Fruit fly (Drosophila melanogaster) whole organism, embryonic: ENCODE data around the gene CG6149.

Experiments
- ATbp ChIP-seq: fragments of 200-800 bp; sonication (Bioruptor generic); optimal IDR thresholded peaks from 2 replicates; lab custom pipeline; 2017; ENCODE audit warnings: missing biosample characterization, mild to moderate bottlenecking, missing genetic modification characterization, missing genetic modification reagents
- Ada2b ChIP-seq: fragments of 200-800 bp; sonication (Bioruptor generic); IDR thresholded peaks from 2 replicates; pipeline ENCODE4 v1.3.6; 2022; ENCODE audit warnings: missing biosample characterization, missing genetic modification characterization
- CG10321 ChIP-seq: fragments of 200-800 bp; sonication (Bioruptor generic); IDR thresholded peaks from 2 replicates; pipeline ENCODE4 v1.3.6; 2022; ENCODE audit warnings: missing biosample characterization, missing genetic modification characterization
- CG10366 ChIP-seq: fragments of 200-800 bp; sonication (Bioruptor generic); IDR thresholded peaks from 2 replicates; pipeline ENCODE4 v1.3.6; 2022; ENCODE audit warnings: missing biosample characterization, missing genetic modification characterization
- CG10543 ChIP-seq: fragments of 200-800 bp; sonication (Bioruptor generic); optimal IDR thresholded peaks from 3 replicates; lab custom pipeline; 2017; ENCODE audit warnings: missing biosample characterization, mild to moderate bottlenecking, missing genetic modification characterization, moderate library complexity
- CG10654 ChIP-seq: fragments of 200-800 bp; sonication (Bioruptor generic); optimal IDR thresholded peaks from 2 replicates; lab custom pipeline; 2016; ENCODE audit warnings: missing biosample characterization, missing genetic modification characterization
- CG11723 ChIP-seq: fragments of 200-800 bp; sonication (Bioruptor generic); optimal IDR thresholded peaks from 2 replicates; lab custom pipeline; 2017; ENCODE audit warnings: missing biosample characterization, mild to moderate bottlenecking, missing genetic modification characterization
- CG1233 ChIP-seq: fragments of 200-800 bp; sonication (Bioruptor generic); optimal IDR thresholded peaks from 4 replicates; lab custom pipeline; 2018; ENCODE audit warnings: missing biosample characterization, mild to moderate bottlenecking, missing genetic modification characterization
- CG13287 ChIP-seq: fragments of 200-800 bp; sonication (Bioruptor generic); IDR thresholded peaks from 2 replicates; pipeline ENCODE4 v1.3.6; 2022; ENCODE audit warnings: missing biosample characterization, missing genetic modification characterization; ENCODE audit not compliant: partially characterized antibody
- CG15479 ChIP-seq: fragments of 200-800 bp; sonication (Bioruptor generic); optimal IDR thresholded peaks from 3 replicates; lab custom pipeline; 2019; ENCODE audit warnings: missing biosample characterization, mild to moderate bottlenecking, missing genetic modification characterization, moderate library complexity
- CG1602 ChIP-seq: fragments of 200-800 bp; sonication (Bioruptor generic); optimal IDR thresholded peaks from 3 replicates; lab custom pipeline; 2016; ENCODE audit warnings: missing biosample characterization, missing genetic modification characterization
- CG31365 ChIP-seq: fragments of 200-800 bp; sonication (Bioruptor generic); optimal IDR thresholded peaks from 2 replicates; lab custom pipeline; 2018; ENCODE audit warnings: missing biosample characterization, mild to moderate bottlenecking, missing genetic modification characterization
- CG3847 ChIP-seq: fragments of 200-800 bp; sonication (Bioruptor generic); IDR thresholded peaks from 2 replicates; pipeline ENCODE4 v1.3.6; 2022; ENCODE audit warnings: missing biosample characterization, missing genetic modification characterization
- CG6683 ChIP-seq: fragments of 200-800 bp; sonication (Bioruptor generic); optimal IDR thresholded peaks from 2 replicates; lab custom pipeline; 2017; ENCODE audit warnings: missing biosample characterization, mild to moderate bottlenecking, missing genetic modification characterization, missing genetic modification reagents
- CG6689 ChIP-seq: fragments of 200-800 bp; sonication (Bioruptor generic); IDR thresholded peaks from 2 replicates; pipeline ENCODE4 v1.3.6; 2022; ENCODE audit warnings: missing biosample characterization, missing genetic modification characterization
- CG7928 ChIP-seq: fragments of 200-800 bp; sonication (Bioruptor generic); optimal IDR thresholded peaks from 2 replicates; lab custom pipeline; 2017; ENCODE audit warnings: missing biosample characterization, mild to moderate bottlenecking, missing genetic modification characterization
- CG8281 ChIP-seq: fragments of 200-800 bp; sonication (Bioruptor generic); optimal IDR thresholded peaks from 2 replicates; lab custom pipeline; 2018; ENCODE audit warnings: missing biosample characterization, mild to moderate bottlenecking, missing genetic modification characterization, moderate library complexity
- CG8765 ChIP-seq: fragments of 200-800 bp; sonication (Bioruptor generic); IDR thresholded peaks from 2 replicates; pipeline ENCODE4 v1.3.6; 2022; ENCODE audit warnings: missing biosample characterization, missing genetic modification characterization
- CG9215 ChIP-seq: fragments of 200-800 bp; sonication (Bioruptor generic); IDR thresholded peaks from 2 replicates; pipeline ENCODE4 v1.3.6; 2022; ENCODE audit warnings: missing biosample characterization, missing genetic modification characterization
- Camta ChIP-seq: fragments of 200-800 bp; sonication (Bioruptor generic); optimal IDR thresholded peaks from 2 replicates; lab custom pipeline; 2016; ENCODE audit warnings: missing biosample characterization, missing genetic modification characterization
- D ChIP-seq, 2 experiments: fragments of 200-800 bp in 1 of 2; fragments of >200 bp in 1 of 2; sonication (Bioruptor generic) in 1 of 2; optimal IDR thresholded peaks; 2 replicates in 1 of 2; 3 replicates in 1 of 2; lab custom pipeline; 2017; ENCODE audit warnings: mild to moderate bottlenecking in 1 of 2, missing biosample characterization in 1 of 2, missing genetic modification characterization in 1 of 2, missing genetic modification reagents in 1 of 2
- D19B ChIP-seq: fragments of 200-800 bp; sonication (Bioruptor generic); optimal IDR thresholded peaks from 2 replicates; lab custom pipeline; 2017; ENCODE audit warnings: missing biosample characterization, mild to moderate bottlenecking, missing genetic modification characterization
- Dip3 ChIP-seq: fragments of 200-800 bp; sonication (Bioruptor generic); optimal IDR thresholded peaks from 3 replicates; lab custom pipeline; 2016; ENCODE audit warnings: missing biosample characterization, missing genetic modification characterization
- Hey ChIP-seq: fragments of 200-800 bp; sonication (Bioruptor generic); optimal IDR thresholded peaks from 3 replicates; lab custom pipeline; 2018; ENCODE audit warnings: missing biosample characterization, mild to moderate bottlenecking, missing genetic modification characterization
- Kr ChIP-seq: fragments of 200-800 bp; sonication (Bioruptor generic); optimal IDR thresholded peaks from 2 replicates; lab custom pipeline; 2017; ENCODE audit warnings: missing biosample characterization, mild to moderate bottlenecking, missing genetic modification characterization
- NC2α ChIP-seq: fragments of 200-800 bp; sonication (Bioruptor generic); optimal IDR thresholded peaks from 2 replicates; lab custom pipeline; 2016; ENCODE audit warnings: missing biosample characterization, missing genetic modification characterization
- NC2β ChIP-seq: fragments of 200-800 bp; sonication (Bioruptor generic); optimal IDR thresholded peaks from 2 replicates; lab custom pipeline; 2016; ENCODE audit warnings: missing biosample characterization, missing genetic modification characterization
- Nf-YA ChIP-seq: fragments of 200-800 bp; sonication (Bioruptor generic); IDR thresholded peaks from 2 replicates; pipeline ENCODE4 v1.3.6; 2022; ENCODE audit warnings: missing biosample characterization, missing genetic modification characterization
- Opbp ChIP-seq: fragments of 200-800 bp; sonication (Bioruptor generic); IDR thresholded peaks from 3 replicates; pipeline ENCODE4 v1.3.6; 2022; ENCODE audit warnings: missing biosample characterization, missing genetic modification characterization; ENCODE audit not compliant: partially characterized antibody
- Optix ChIP-seq: fragments of 200-800 bp; sonication (Bioruptor generic); IDR thresholded peaks from 3 replicates; pipeline ENCODE4 v1.3.6; 2022; ENCODE audit warnings: missing biosample characterization, missing genetic modification characterization
- Poxn ChIP-seq: fragments of 200-800 bp; sonication (Bioruptor generic); IDR thresholded peaks from 2 replicates; pipeline ENCODE4 v1.3.6; 2022; ENCODE audit warnings: missing biosample characterization, missing genetic modification characterization
- bsh ChIP-seq, 2 experiments: fragments of 200-800 bp; sonication (Bioruptor generic); optimal IDR thresholded peaks; 2 replicates each; lab custom pipeline; 2017 to 2018; ENCODE audit warnings: mild to moderate bottlenecking in 2 of 2, missing biosample characterization in 2 of 2, missing genetic modification characterization in 2 of 2, moderate library complexity in 1 of 2
- chif ChIP-seq, 2 experiments: fragments of 200-800 bp; sonication (Bioruptor generic); optimal IDR thresholded peaks; 3 replicates each; lab custom pipeline; 2016; ENCODE audit warnings: missing biosample characterization in 2 of 2, missing genetic modification characterization in 2 of 2
- crol ChIP-seq: fragments of 200-800 bp; sonication (Bioruptor generic); IDR thresholded peaks from 2 replicates; pipeline ENCODE4 v1.3.6; 2022; ENCODE audit warnings: missing biosample characterization, missing genetic modification characterization
- esg ChIP-seq: fragments of 200-800 bp; sonication (Bioruptor generic); conservative IDR thresholded peaks from 2 replicates; pipeline ENCODE4 v1.3.6; 2022; ENCODE audit warnings: missing biosample characterization, missing genetic modification characterization
- fru ChIP-seq: fragments of >200 bp; optimal IDR thresholded peaks from 2 replicates; lab custom pipeline; 2017
- fu2 ChIP-seq: fragments of 200-800 bp; sonication (Bioruptor generic); optimal IDR thresholded peaks from 2 replicates; lab custom pipeline; 2016; ENCODE audit warnings: missing biosample characterization, missing genetic modification characterization
- grn ChIP-seq: fragments of 200-800 bp; sonication (Bioruptor generic); optimal IDR thresholded peaks from 3 replicates; lab custom pipeline; 2017; ENCODE audit warnings: missing biosample characterization, missing genetic modification characterization
- hb ChIP-seq: fragments of 200-800 bp; sonication (Bioruptor generic); IDR thresholded peaks from 3 replicates; pipeline ENCODE4 v1.3.6; 2022; ENCODE audit warnings: missing biosample characterization, missing genetic modification characterization; ENCODE audit not compliant: partially characterized antibody
- hbn ChIP-seq: fragments of 200-800 bp; sonication (Bioruptor generic); IDR thresholded peaks from 2 replicates; pipeline ENCODE4 v1.3.6; 2022; ENCODE audit warnings: missing biosample characterization, missing genetic modification characterization; ENCODE audit not compliant: partially characterized antibody
- inv ChIP-seq: fragments of 200-800 bp; sonication (Bioruptor generic); IDR thresholded peaks from 2 replicates; pipeline ENCODE4 v1.3.6; 2022; ENCODE audit warnings: missing biosample characterization, missing genetic modification characterization; ENCODE audit not compliant: partially characterized antibody
- lov ChIP-seq, 2 experiments: fragments of 200-800 bp in 1 of 2; fragments of >200 bp in 1 of 2; sonication (Bioruptor generic) in 1 of 2; IDR thresholded peaks in 1 of 2; optimal IDR thresholded peaks in 1 of 2; 2 replicates in 1 of 2; 3 replicates in 1 of 2; pipeline versions ENCODE4 v1.3.6 to Lab custom; 2017 to 2022; ENCODE audit warnings: missing biosample characterization in 1 of 2, missing genetic modification characterization in 1 of 2
- luna ChIP-seq: fragments of 200-800 bp; sonication (Bioruptor generic); optimal IDR thresholded peaks from 2 replicates; lab custom pipeline; 2016; ENCODE audit warnings: missing biosample characterization, missing genetic modification characterization
- nerfin-2 ChIP-seq: fragments of 200-800 bp; sonication (Bioruptor generic); IDR thresholded peaks from 2 replicates; pipeline ENCODE4 v1.3.6; 2022; ENCODE audit warnings: missing biosample characterization, missing genetic modification characterization; ENCODE audit not compliant: partially characterized antibody
- odd ChIP-seq: fragments of 200-800 bp; sonication (Bioruptor generic); optimal IDR thresholded peaks from 2 replicates; lab custom pipeline; 2017; ENCODE audit warnings: missing biosample characterization, mild to moderate bottlenecking, missing genetic modification characterization
- pnt ChIP-seq: fragments of 200-800 bp; sonication (Bioruptor generic); optimal IDR thresholded peaks from 3 replicates; lab custom pipeline; 2016; ENCODE audit warnings: missing biosample characterization, missing genetic modification characterization
- repo ChIP-seq: fragments of 200-800 bp; sonication (Bioruptor generic); optimal IDR thresholded peaks from 2 replicates; lab custom pipeline; 2016; ENCODE audit warnings: missing biosample characterization, missing genetic modification characterization
- sima ChIP-seq: fragments of 200-800 bp; sonication (Bioruptor generic); optimal IDR thresholded peaks from 2 replicates; lab custom pipeline; 2016; ENCODE audit warnings: missing biosample characterization, missing genetic modification characterization
- sqz ChIP-seq: fragments of 200-800 bp; sonication (Bioruptor generic); optimal IDR thresholded peaks from 3 replicates; lab custom pipeline; 2018; ENCODE audit warnings: missing biosample characterization, mild to moderate bottlenecking, missing genetic modification characterization
- sug ChIP-seq: fragments of 200-800 bp; optimal IDR thresholded peaks from 2 replicates; lab custom pipeline; 2019; ENCODE audit warnings: missing biosample characterization, mild to moderate bottlenecking, missing genetic modification characterization, moderate library complexity

Gene CG6149

DNA sequence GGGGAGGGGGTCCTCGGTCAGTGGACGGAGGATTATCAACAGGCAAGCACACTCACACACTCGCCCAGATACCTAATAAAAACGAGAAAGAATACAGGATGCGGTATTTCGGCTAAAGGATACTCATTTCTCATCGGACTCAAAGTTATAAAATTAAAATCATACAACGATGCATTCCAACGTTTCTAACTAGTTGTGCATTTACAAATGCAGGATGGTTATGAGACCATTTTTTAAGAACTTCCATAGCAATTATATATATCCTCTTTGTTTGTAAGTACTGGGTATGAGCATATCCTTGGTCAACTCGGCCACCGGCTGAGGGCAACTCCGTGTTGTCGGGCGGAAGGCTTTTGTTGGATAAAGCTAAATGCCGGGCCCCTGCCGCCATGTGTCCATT, 33.0 kb downstream of the CG6149 start (continued):
- TF ChIP-seq CG7928: no peak
- TF ChIP-seq CG31365: no peak
- no peak for TF ChIP-seq NC2α (GFP tag; lab: Kevin White, UChicago)
- no peak; the same call in 1 of the 2 replicates for TF ChIP-seq CG10366 (GFP tag; lab: Robert Waterston, UW)
- no peak for TF ChIP-seq fu2 (GFP tag; lab: Kevin White, UChicago)
- TF ChIP-seq Dip3 (GFP tag; lab: Kevin White, UChicago): no peak
- no peak for TF ChIP-seq hbn (GFP tag; lab: Robert Waterston, UW)
- TF ChIP-seq CG6683 (GFP tag; lab: Kevin White, UChicago): no peak
- TF ChIP-seq inv (GFP tag; lab: Robert Waterston, UW): no peak
- TF ChIP-seq sqz (GFP tag; lab: Kevin White, UChicago): no peak
- no peak for TF ChIP-seq Nf-YA (GFP tag; lab: Robert Waterston, UW)
- TF ChIP-seq Poxn: no peak
- no peak for TF ChIP-seq CG1233 (GFP tag; lab: Kevin White, UChicago)
- TF ChIP-seq CG6689 (GFP tag; lab: Robert Waterston, UW): no peak
- no peak for TF ChIP-seq crol (GFP tag; lab: Robert Waterston, UW)
- no peak for TF ChIP-seq NC2β (GFP tag; lab: Kevin White, UChicago)
- TF ChIP-seq CG9215 (GFP tag; lab: Robert Waterston, UW): 0 out of 2 replicates have a peak, but pooled peaks have one; percentile 19
- peak in 1 of 2 experiments; percentile 1 for TF ChIP-seq chif (GFP tag; optimal IDR thresholded peaks at IDR 0.05; lab: Kevin White, UChicago)
- no peak for TF ChIP-seq nerfin-2
- TF ChIP-seq Ada2b (GFP tag; lab: Robert Waterston, UW): peak; percentile 54; the same call in 1 of the 2 replicates
- TF ChIP-seq Optix (GFP tag; lab: Robert Waterston, UW): no peak
- TF ChIP-seq Camta (GFP tag; lab: Kevin White, UChicago): no peak
- no peak for TF ChIP-seq ATbp (GFP tag; lab: Kevin White, UChicago)
- no peak for TF ChIP-seq fru (lab: Kevin White, UChicago)
- TF ChIP-seq Hey: no peak
- TF ChIP-seq bsh (GFP tag; optimal IDR thresholded peaks at IDR 0.05; lab: Kevin White, UChicago): peak in 1 of 2 experiments; percentile 30
- no peak for TF ChIP-seq Opbp (GFP tag; lab: Robert Waterston, UW)
- no peak for TF ChIP-seq D (optimal IDR thresholded peaks at IDR 0.05; lab: Kevin White, UChicago)
- no peak for TF ChIP-seq D (GFP tag; optimal IDR thresholded peaks at IDR 0.05; lab: Kevin White, UChicago)
- TF ChIP-seq esg (GFP tag; lab: Robert Waterston, UW): no peak
- TF ChIP-seq pnt (GFP tag; lab: Kevin White, UChicago): no peak
- peak; percentile 74 for TF ChIP-seq D19B (GFP tag; lab: Kevin White, UChicago)
- no peak for TF ChIP-seq CG13287
- TF ChIP-seq CG11723: no peak
- no peak for TF ChIP-seq lov (optimal IDR thresholded peaks at IDR 0.05; lab: Kevin White, UChicago)
- no peak for TF ChIP-seq lov (GFP tag; IDR thresholded peaks at IDR 0.05; lab: Robert Waterston, UW)
- TF ChIP-seq CG15479: no peak
- no peak for TF ChIP-seq CG10654
- no peak for TF ChIP-seq CG10543 (GFP tag; lab: Kevin White, UChicago)
- no peak for TF ChIP-seq grn
- no peak for TF ChIP-seq odd (GFP tag; lab: Kevin White, UChicago)
- TF ChIP-seq CG3847 (GFP tag; lab: Robert Waterston, UW): no peak
- no peak for TF ChIP-seq CG1602 (GFP tag; lab: Kevin White, UChicago)
- TF ChIP-seq CG8281 (tag; lab: Kevin White, UChicago): no peak
- TF ChIP-seq CG10321 (GFP tag; lab: Robert Waterston, UW): no peak
- no peak for TF ChIP-seq Kr (GFP tag; lab: Kevin White, UChicago)
- no peak for TF ChIP-seq CG8765 (GFP tag; lab: Robert Waterston, UW)
- TF ChIP-seq repo (GFP tag; lab: Kevin White, UChicago): no peak
- no peak for TF ChIP-seq luna
- TF ChIP-seq sug (tag; lab: Kevin White, UChicago): no peak
- no peak for TF ChIP-seq hb (GFP tag; lab: Robert Waterston, UW)
- no peak for TF ChIP-seq sima (GFP tag; lab: Kevin White, UChicago)
